Worm (Caenorhabditis elegans): ENCODE data around the gene scl-27.

The scl-27 gene

DNA sequence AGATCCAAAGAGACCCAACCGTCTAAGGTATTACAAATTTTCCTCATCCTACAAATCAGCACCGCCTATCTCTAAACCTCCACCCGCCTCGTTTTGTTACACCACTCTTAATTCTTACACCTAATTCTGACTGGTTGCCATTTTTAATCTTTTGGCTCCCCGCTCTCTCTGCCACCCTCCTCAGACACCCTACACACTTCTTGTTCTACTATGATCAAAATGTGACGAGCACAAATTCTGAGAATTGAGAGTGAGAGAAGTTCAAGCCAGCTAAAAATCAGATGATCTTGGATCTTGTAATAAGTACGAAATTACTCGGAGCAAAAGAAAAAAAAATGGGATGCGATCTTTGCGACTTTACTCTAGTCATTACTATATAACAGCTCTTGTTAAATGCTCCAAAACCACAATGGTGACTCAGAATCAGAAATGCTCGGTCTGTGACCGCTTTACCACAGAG is 4.4 kb downstream of the scl-27 start, which contains the start of gene nhr-252:
Gene nhr-252 (plus strand): TSS at position 410 of the 460 bp plus-strand sequence.
- TF ChIP-seq bed-1 (GFP tag; IDR thresholded peaks at IDR 0.05), result no peak
- TF ChIP-seq mes-4 (tag; optimal IDR thresholded peaks at IDR 0.05), result no peak
- no peak for TF ChIP-seq T26A5.8 (tag; optimal IDR thresholded peaks at IDR 0.05)
- no peak for TF ChIP-seq somi-1 (GFP tag; optimal IDR thresholded peaks at IDR 0.05)
- TF ChIP-seq cebp-2 (GFP tag; IDR thresholded peaks at IDR 0.05), result no peak
- TF ChIP-seq F22D6.2 (tag; optimal IDR thresholded peaks at IDR 0.05), result no peak
- no peak for TF ChIP-seq pha-4 (tag; optimal IDR thresholded peaks at IDR 0.05)
- no peak for TF ChIP-seq nhr-179 (tag; optimal IDR thresholded peaks at IDR 0.05)
- TF ChIP-seq C06A6.2 (GFP tag; conservative IDR thresholded peaks at IDR 0.05), result no peak
- no peak for TF ChIP-seq ceh-100 (GFP tag; IDR thresholded peaks at IDR 0.05)
- no peak for TF ChIP-seq F39B2.1 (GFP tag; IDR thresholded peaks at IDR 0.05)
- no peak for TF ChIP-seq egrh-3 (GFP tag; IDR thresholded peaks at IDR 0.05)
- no peak for TF ChIP-seq ceh-40 (GFP tag; IDR thresholded peaks at IDR 0.05)
- no peak for TF ChIP-seq egl-18 (GFP tag; IDR thresholded peaks at IDR 0.05)
- no peak for TF ChIP-seq hlh-12 (tag; optimal IDR thresholded peaks at IDR 0.05)
- TF ChIP-seq hmg-1.2 (GFP tag; IDR thresholded peaks at IDR 0.05), result no peak
- TF ChIP-seq ztf-3 (GFP tag; optimal IDR thresholded peaks at IDR 0.05), result no peak
- TF ChIP-seq rec-8 (tag; optimal IDR thresholded peaks at IDR 0.05), result no peak

ce11 chrV:412820-413219 is 13.0 kb downstream of the scl-27 start:
- TF ChIP-seq athp-1 (tag; optimal IDR thresholded peaks at IDR 0.05) (no peak), unc-62 (GFP tag; optimal IDR thresholded peaks at IDR 0.05) (no peak)

DNA sequence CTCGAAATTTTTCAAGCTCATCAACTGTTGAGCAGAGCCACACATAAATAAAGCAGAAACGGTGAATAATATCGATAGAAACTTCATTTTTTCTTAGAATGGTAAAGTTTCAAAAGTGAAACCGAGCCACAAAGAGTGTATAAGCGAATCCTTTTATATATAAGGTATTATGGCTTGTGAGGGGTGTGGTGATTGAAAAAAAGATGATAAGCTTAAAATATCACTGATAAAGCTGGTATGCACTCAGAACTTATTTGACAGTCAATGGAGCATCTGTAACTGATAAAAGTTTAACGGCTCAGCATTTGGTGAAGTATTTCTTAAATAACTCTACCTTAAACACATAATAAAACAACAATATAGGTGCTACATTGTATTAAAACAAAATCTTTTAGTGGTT is 14.8 kb downstream of the scl-27 start, which contains the start of gene dod-19:
Gene dod-19 (minus strand): TSS at position 130 of the 400 bp plus-strand sequence.
- no peak for TF ChIP-seq egrh-3 (GFP tag; IDR thresholded peaks at IDR 0.05)
- no peak for TF ChIP-seq tbp1 (GFP tag; optimal IDR thresholded peaks at IDR 0.05)
- no peak for TF ChIP-seq him-1 (tag; optimal IDR thresholded peaks at IDR 0.05)
- peak; percentile 17 for TF ChIP-seq nhr-80 (tag; optimal IDR thresholded peaks at IDR 0.05)
- TF ChIP-seq bed-1 (GFP tag; IDR thresholded peaks at IDR 0.05), result no peak
- TF ChIP-seq snpc-1.3 (tag; optimal IDR thresholded peaks at IDR 0.05; ENCODE audit: insufficient read depth), result no peak

DNA sequence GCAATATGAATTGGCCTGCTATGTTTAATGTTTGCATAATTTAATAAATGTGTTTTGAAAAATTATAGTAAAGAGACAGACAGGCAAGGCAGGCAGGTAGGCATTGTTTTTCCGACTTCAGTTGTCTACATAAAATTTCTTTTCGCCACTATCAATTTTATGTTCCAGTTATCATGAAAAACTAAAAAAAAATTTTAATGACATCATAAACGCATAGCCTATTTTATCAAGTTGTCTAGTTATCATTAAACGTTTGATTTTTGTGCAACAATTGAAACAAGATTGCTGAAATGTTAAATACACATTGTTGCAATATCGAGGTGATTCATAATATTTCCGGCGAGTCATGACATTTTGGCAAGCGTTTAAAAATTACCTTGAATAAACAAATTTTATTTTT is 15.3 kb downstream of the scl-27 start:
- TF ChIP-seq him-1 (tag; optimal IDR thresholded peaks at IDR 0.05) (no peak), nhr-80 (tag; optimal IDR thresholded peaks at IDR 0.05) (peak; percentile 24), die-1 (tag; optimal IDR thresholded peaks at IDR 0.05) (no peak), unc-62 (GFP tag; optimal IDR thresholded peaks at IDR 0.05) (peak; percentile 46), attf-6 (GFP tag; IDR thresholded peaks at IDR 0.05) (no peak), xnd-1 (tag; optimal IDR thresholded peaks at IDR 0.05) (no peak), pha-4 (tag; optimal IDR thresholded peaks at IDR 0.05) (no peak), lir-1 (GFP tag; conservative IDR thresholded peaks at IDR 0.05) (no peak), sptf-2 (GFP tag; optimal IDR thresholded peaks at IDR 0.05) (no peak), T07F8.4 (tag; optimal IDR thresholded peaks at IDR 0.05) (no peak), nfya-1 (tag; optimal IDR thresholded peaks at IDR 0.05; ENCODE audit: borderline replicate concordance, insufficient read depth) (no peak), athp-1 (tag; optimal IDR thresholded peaks at IDR 0.05) (no peak), ceh-100 (GFP tag; IDR thresholded peaks at IDR 0.05) (no peak), mel-28 (tag; optimal IDR thresholded peaks at IDR 0.05; ENCODE audit: borderline replicate concordance) (no peak)
